Worm (Caenorhabditis elegans): Measurements from ENCODE around the gene mltn-6.

ce11 chrV:403028-403427, 38.3 kb downstream of the mltn-6 start, which contains the start of gene srh-62:
- TF ChIP-seq lin-39 (tag; optimal IDR thresholded peaks at IDR 0.05) (no peak), lsy-12 (tag; optimal IDR thresholded peaks at IDR 0.05) (no peak), nhr-67 (tag; optimal IDR thresholded peaks at IDR 0.05) (no peak), aly-2 (tag; optimal IDR thresholded peaks at IDR 0.05) (no peak), nhr-237 (tag; optimal IDR thresholded peaks at IDR 0.05) (no peak), hmg-11 (tag; optimal IDR thresholded peaks at IDR 0.05) (no peak), ceh-9 (tag; optimal IDR thresholded peaks at IDR 0.05) (no peak), snpc-4 (tag; optimal IDR thresholded peaks at IDR 0.05) (no peak), fkh-10 (GFP tag; optimal IDR thresholded peaks at IDR 0.05) (no peak), unc-62 (GFP tag; optimal IDR thresholded peaks at IDR 0.05) (no peak), tbx-2 (tag; optimal IDR thresholded peaks at IDR 0.05) (no peak)
